Worm (Caenorhabditis elegans): ENCODE measurements around the gene F13A2.2.

Gene F13A2.2

DNA sequence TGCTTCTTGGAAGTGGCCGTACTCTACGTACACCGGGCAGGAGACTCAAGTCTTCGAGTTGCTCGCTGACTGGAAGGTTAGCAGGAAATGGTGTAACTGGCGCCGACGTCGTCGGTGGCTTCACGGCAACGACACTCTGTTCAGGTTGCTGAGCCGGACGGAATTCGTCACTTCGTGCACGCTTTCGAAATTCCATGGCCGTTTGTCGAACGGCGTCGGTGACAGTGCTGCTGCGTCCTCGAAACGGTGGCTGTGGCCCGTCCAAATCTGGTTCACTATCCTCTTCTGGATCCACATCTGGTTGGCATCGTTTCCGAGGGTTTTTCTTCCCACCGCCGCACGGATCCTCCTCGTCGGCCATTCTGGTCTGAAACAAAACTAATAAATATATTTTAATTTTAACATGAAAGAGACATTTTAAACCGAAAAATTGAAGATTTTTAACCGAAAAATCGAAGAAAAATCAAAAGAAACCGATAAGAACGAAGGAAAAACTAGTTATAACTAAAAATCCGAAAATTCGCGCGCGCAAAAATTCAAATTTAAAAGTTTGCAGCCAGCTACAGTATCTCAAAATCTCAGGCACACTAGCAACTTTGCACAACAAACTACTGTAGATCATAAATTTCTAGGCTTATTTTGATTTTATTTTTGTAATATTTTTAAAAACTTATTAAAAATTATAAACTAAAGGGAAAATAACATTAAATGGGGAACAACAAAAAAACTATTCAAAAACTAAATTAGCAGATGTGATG lies 8.4 kb downstream of the F13A2.2 start, which contains the start of gene F32D1.7:
Gene F32D1.7, minus strand, starts transcription at position 367 of the 758 bp plus-strand sequence.
- TF ChIP-seq ztf-11 (tag; optimal IDR thresholded peaks at IDR 0.05) = no peak
- TF ChIP-seq mep-1 (tag; optimal IDR thresholded peaks at IDR 0.05) = no peak
- no peak for TF ChIP-seq pha-4 (tag; optimal IDR thresholded peaks at IDR 0.05)
- TF ChIP-seq mls-2 (tag; optimal IDR thresholded peaks at IDR 0.05) = no peak
- TF ChIP-seq nhr-28 (tag; optimal IDR thresholded peaks at IDR 0.05) = no peak
- TF ChIP-seq nhr-12 (tag; optimal IDR thresholded peaks at IDR 0.05) = no peak
- TF ChIP-seq unc-62 (GFP tag; optimal IDR thresholded peaks at IDR 0.05) = no peak
- no peak for TF ChIP-seq lin-32 (GFP tag; optimal IDR thresholded peaks at IDR 0.05)
- no peak for TF ChIP-seq ceh-83 (GFP tag; optimal IDR thresholded peaks at IDR 0.05)
- TF ChIP-seq lsy-2 (tag; optimal IDR thresholded peaks at IDR 0.05) = no peak
- TF ChIP-seq sem-2 (GFP tag; optimal IDR thresholded peaks at IDR 0.05) = no peak
- TF ChIP-seq snpc-4 (tag; optimal IDR thresholded peaks at IDR 0.05) = no peak
- TF ChIP-seq sptf-1 (tag; optimal IDR thresholded peaks at IDR 0.05) = no peak
- no peak for TF ChIP-seq cnd-1 (tag; optimal IDR thresholded peaks at IDR 0.05)

DNA sequence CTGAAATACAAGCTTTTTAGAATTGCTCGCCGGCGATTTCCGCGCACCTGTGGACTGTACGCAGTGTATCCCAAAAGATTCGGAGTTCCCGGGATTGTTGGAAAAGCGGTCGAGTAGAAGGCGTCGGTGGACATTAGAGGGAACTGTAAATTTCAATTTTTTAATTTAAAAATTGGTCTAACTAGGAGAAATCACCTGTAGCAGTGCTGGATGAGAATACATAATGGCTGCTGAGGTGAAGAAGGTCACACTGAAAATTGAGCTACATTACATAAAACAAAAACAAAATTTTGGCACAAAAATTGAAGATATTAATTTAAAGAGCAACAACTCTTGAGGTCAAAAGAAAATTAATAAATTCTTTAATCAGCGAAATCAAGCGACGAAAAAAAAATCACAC lies 9.8 kb downstream of the F13A2.2 start, which contains the start of gene neg-1:
Gene neg-1, minus strand, starts transcription at position 250 of the 400 bp plus-strand sequence.
- no peak for TF ChIP-seq sem-2 (GFP tag; optimal IDR thresholded peaks at IDR 0.05)
- no peak for TF ChIP-seq lin-13 (tag; optimal IDR thresholded peaks at IDR 0.05)
- no peak for TF ChIP-seq sptf-1 (tag; optimal IDR thresholded peaks at IDR 0.05)
- no peak for TF ChIP-seq cnd-1 (tag; optimal IDR thresholded peaks at IDR 0.05)
- TF ChIP-seq ces-1 (GFP tag; optimal IDR thresholded peaks at IDR 0.05) = no peak
- no peak for TF ChIP-seq mep-1 (tag; optimal IDR thresholded peaks at IDR 0.05)
- TF ChIP-seq ham-2 (GFP tag; optimal IDR thresholded peaks at IDR 0.05) = no peak
- no peak for TF ChIP-seq unc-62 (GFP tag; optimal IDR thresholded peaks at IDR 0.05)
- TF ChIP-seq nhr-28 (tag; optimal IDR thresholded peaks at IDR 0.05) = no peak
- TF ChIP-seq mab-5 (tag; optimal IDR thresholded peaks at IDR 0.05) = no peak
- TF ChIP-seq mls-2 (tag; optimal IDR thresholded peaks at IDR 0.05) = no peak
- TF ChIP-seq bed-3 (GFP tag; optimal IDR thresholded peaks at IDR 0.05) = no peak
- no peak for TF ChIP-seq pha-4 (tag; optimal IDR thresholded peaks at IDR 0.05)
- TF ChIP-seq drap-1 (GFP tag; optimal IDR thresholded peaks at IDR 0.05) = no peak
- TF ChIP-seq lin-32 (GFP tag; optimal IDR thresholded peaks at IDR 0.05) = no peak

DNA sequence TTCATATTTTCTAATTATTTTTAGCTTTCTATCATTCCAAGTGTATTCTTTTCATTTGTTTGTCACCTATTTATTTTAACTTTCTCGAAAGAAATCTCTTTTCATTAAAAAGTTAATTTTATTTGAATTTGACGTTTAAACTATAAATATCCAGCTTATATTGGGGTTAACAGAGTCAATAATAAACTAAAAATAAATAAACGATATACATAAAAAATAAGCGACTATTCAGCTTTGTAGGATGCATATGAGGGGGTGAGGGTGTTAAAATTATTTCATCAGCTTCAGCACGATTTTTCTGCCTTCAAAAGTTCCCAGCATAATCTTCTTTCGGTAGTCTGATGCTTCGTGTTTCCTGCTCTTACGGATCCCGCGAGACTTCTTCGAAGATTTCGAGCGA lies 10.7 kb downstream of the F13A2.2 start:
- no peak for TF ChIP-seq cnd-1 (tag; optimal IDR thresholded peaks at IDR 0.05)
- no peak for TF ChIP-seq mls-2 (tag; optimal IDR thresholded peaks at IDR 0.05)
- TF ChIP-seq ceh-39 (tag; optimal IDR thresholded peaks at IDR 0.05) = no peak
- TF ChIP-seq snpc-4 (tag; optimal IDR thresholded peaks at IDR 0.05) = no peak
- TF ChIP-seq tbx-8 (GFP tag; optimal IDR thresholded peaks at IDR 0.05) = no peak
- no peak for TF ChIP-seq drap-1 (GFP tag; optimal IDR thresholded peaks at IDR 0.05)
- no peak for TF ChIP-seq M03D4.4 (tag; optimal IDR thresholded peaks at IDR 0.05)
- no peak for TF ChIP-seq nhr-12 (tag; optimal IDR thresholded peaks at IDR 0.05)
- no peak for TF ChIP-seq unc-62 (GFP tag; optimal IDR thresholded peaks at IDR 0.05)
- TF ChIP-seq unc-39 (tag; optimal IDR thresholded peaks at IDR 0.05) = no peak
- TF ChIP-seq nhr-2 (tag; optimal IDR thresholded peaks at IDR 0.05) = no peak
- TF ChIP-seq hlh-1 (tag; optimal IDR thresholded peaks at IDR 0.05) = no peak

DNA sequence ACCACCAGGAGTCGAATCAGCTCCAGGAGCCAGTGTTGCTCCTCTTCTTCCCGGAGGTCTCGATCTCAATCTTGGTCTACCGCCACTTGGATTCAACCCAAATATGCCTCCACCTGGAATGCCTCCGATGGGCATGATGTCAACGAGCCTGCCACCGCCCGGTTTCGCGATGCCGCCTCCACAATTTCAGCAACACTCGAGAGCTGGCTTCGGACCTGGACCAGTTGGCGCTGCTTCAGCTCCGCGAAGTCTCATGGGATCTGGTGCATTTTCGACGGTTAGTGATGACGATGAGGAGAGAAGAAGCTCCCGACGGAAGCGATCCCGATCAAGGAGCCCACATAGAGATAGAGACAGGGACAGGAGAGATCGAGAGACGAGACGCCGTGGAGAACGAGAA lies 11.4 kb downstream of the F13A2.2 start:
- TF ChIP-seq drap-1 (GFP tag; optimal IDR thresholded peaks at IDR 0.05) = no peak
- no peak for TF ChIP-seq lin-32 (GFP tag; optimal IDR thresholded peaks at IDR 0.05)
- no peak for TF ChIP-seq ceh-43 (GFP tag; optimal IDR thresholded peaks at IDR 0.05)
- TF ChIP-seq nhr-2 (tag; optimal IDR thresholded peaks at IDR 0.05) = no peak
- TF ChIP-seq lin-13 (tag; optimal IDR thresholded peaks at IDR 0.05) = no peak
- no peak for TF ChIP-seq sem-2 (GFP tag; optimal IDR thresholded peaks at IDR 0.05)
- no peak for TF ChIP-seq sptf-1 (tag; optimal IDR thresholded peaks at IDR 0.05)
- TF ChIP-seq nhr-237 (tag; optimal IDR thresholded peaks at IDR 0.05) = no peak
- TF ChIP-seq hlh-1 (tag; optimal IDR thresholded peaks at IDR 0.05) = no peak
- TF ChIP-seq ceh-39 (tag; optimal IDR thresholded peaks at IDR 0.05) = no peak
- no peak for TF ChIP-seq lsy-2 (tag; optimal IDR thresholded peaks at IDR 0.05)
- TF ChIP-seq zip-8 (tag; optimal IDR thresholded peaks at IDR 0.05) = no peak
- no peak for TF ChIP-seq unc-120 (tag; optimal IDR thresholded peaks at IDR 0.05; ENCODE audit: poor library complexity, severe bottlenecking)
- TF ChIP-seq elt-1 (tag; optimal IDR thresholded peaks at IDR 0.05; ENCODE audit: borderline replicate concordance, insufficient read depth) = no peak
- TF ChIP-seq mls-2 (tag; optimal IDR thresholded peaks at IDR 0.05) = no peak
- no peak for TF ChIP-seq unc-39 (tag; optimal IDR thresholded peaks at IDR 0.05)
- no peak for TF ChIP-seq nhr-76 (tag; optimal IDR thresholded peaks at IDR 0.05)
